Worm (Caenorhabditis elegans) whole organism, young adult: ENCODE data around the gene W04G3.13.

Experiments used
- B0261.1 ChIP-seq: sonication (generic microtip); optimal IDR thresholded peaks from 2 replicates; lab custom pipeline; 2016; ENCODE audit warnings: mild to moderate bottlenecking, missing genetic modification characterization, moderate library complexity, missing compliant biosample characterization
- B0336.3 ChIP-seq: fragments of 200-800 bp; sonication (Bioruptor generic); IDR thresholded peaks from 2 replicates; pipeline ENCODE4 v1.3.6; 2022; ENCODE audit warnings: missing genetic modification characterization, missing compliant biosample characterization
- C06A6.2 ChIP-seq: fragments of 200-800 bp; sonication (Bioruptor generic); conservative IDR thresholded peaks from 2 replicates; pipeline ENCODE4 v1.3.6; 2022; ENCODE audit warnings: missing genetic modification characterization, missing compliant biosample characterization
- C17E4.6 ChIP-seq: fragments of 200-800 bp; sonication (Bioruptor generic); IDR thresholded peaks from 2 replicates; pipeline ENCODE4 v1.3.6; 2022; ENCODE audit warnings: missing genetic modification reagents, missing genetic modification characterization, missing compliant biosample characterization
- F10E7.11 ChIP-seq: sonication (generic microtip); optimal IDR thresholded peaks from 2 replicates; lab custom pipeline; 2017; ENCODE audit warnings: mild to moderate bottlenecking, missing genetic modification characterization, moderate library complexity, missing compliant biosample characterization
- F22D6.2 ChIP-seq: sonication (generic microtip); optimal IDR thresholded peaks from 2 replicates; lab custom pipeline; 2016; ENCODE audit warnings: mild to moderate bottlenecking, missing genetic modification characterization, missing compliant biosample characterization
- F23B12.7 ChIP-seq: sonication (generic microtip); optimal IDR thresholded peaks from 2 replicates; lab custom pipeline; 2017; ENCODE audit warnings: missing genetic modification characterization, mild to moderate bottlenecking, missing compliant biosample characterization, antibody characterized with exemption, moderate library complexity; ENCODE audit not compliant: insufficient read depth
- F37B4.10 ChIP-seq: fragments of 200-800 bp; sonication (Bioruptor generic); IDR thresholded peaks from 2 replicates; pipeline ENCODE4 v1.3.6; 2022; ENCODE audit warnings: missing genetic modification characterization, missing compliant biosample characterization
- F55B11.4 ChIP-seq: sonication (generic microtip); optimal IDR thresholded peaks from 2 replicates; lab custom pipeline; 2016; ENCODE audit warnings: missing compliant biosample characterization, missing genetic modification characterization, borderline replicate concordance; ENCODE audit not compliant: insufficient read depth
- F57A8.1 ChIP-seq: fragments of 200-800 bp; sonication (Bioruptor generic); optimal IDR thresholded peaks from 2 replicates; lab custom pipeline; 2018; ENCODE audit warnings: mild to moderate bottlenecking, missing genetic modification characterization, moderate library complexity, missing compliant biosample characterization
- T07F8.4 ChIP-seq: sonication (generic microtip); optimal IDR thresholded peaks from 2 replicates; lab custom pipeline; 2016; ENCODE audit warnings: mild to moderate bottlenecking, missing genetic modification characterization, moderate library complexity, missing compliant biosample characterization
- Y53G8AR.9 ChIP-seq: fragments of 200-800 bp; sonication (Bioruptor generic); conservative IDR thresholded peaks from 2 replicates; pipeline ENCODE4 v1.3.6; 2022; ENCODE audit warnings: missing genetic modification reagents, missing genetic modification characterization, missing compliant biosample characterization
- Y67H2A.10 ChIP-seq: fragments of 200-800 bp; sonication (Bioruptor generic); conservative IDR thresholded peaks from 2 replicates; pipeline ENCODE4 v1.3.6; 2022; ENCODE audit warnings: missing genetic modification reagents, missing genetic modification characterization, missing compliant biosample characterization
- ZK185.1 ChIP-seq: sonication (generic microtip); optimal IDR thresholded peaks from 2 replicates; lab custom pipeline; 2016; ENCODE audit warnings: mild to moderate bottlenecking, missing genetic modification characterization, missing compliant biosample characterization; ENCODE audit not compliant: poor library complexity, severe bottlenecking
- akir-1 ChIP-seq: fragments of 200-800 bp; sonication (Bioruptor generic); optimal IDR thresholded peaks from 2 replicates; lab custom pipeline; 2018; ENCODE audit warnings: mild to moderate bottlenecking, missing genetic modification characterization, moderate library complexity, missing compliant biosample characterization
- athp-1 ChIP-seq: sonication (generic microtip); optimal IDR thresholded peaks from 2 replicates; lab custom pipeline; 2017; ENCODE audit warnings: mild to moderate bottlenecking, missing genetic modification characterization, missing compliant biosample characterization
- attf-5 ChIP-seq: fragments of 200-800 bp; sonication (Bioruptor generic); optimal IDR thresholded peaks from 2 replicates; lab custom pipeline; 2018; ENCODE audit warnings: mild to moderate bottlenecking, missing genetic modification characterization, missing compliant biosample characterization
- attf-6 ChIP-seq: fragments of 200-800 bp; sonication (Bioruptor generic); IDR thresholded peaks from 2 replicates; pipeline ENCODE4 v1.3.6; 2022; ENCODE audit warnings: missing genetic modification reagents, missing genetic modification characterization, missing compliant biosample characterization
- cebp-1 ChIP-seq, 2 experiments: fragments of 200-800 bp in 1 of 2; sonication (Bioruptor generic) in 1 of 2; sonication (generic microtip) in 1 of 2; IDR thresholded peaks in 1 of 2; optimal IDR thresholded peaks in 1 of 2; 2 replicates each; pipeline versions ENCODE4 v1.3.6 to Lab custom; 2017 to 2022; ENCODE audit warnings: missing compliant biosample characterization in 2 of 2, missing genetic modification characterization in 2 of 2, mild to moderate bottlenecking in 1 of 2, missing genetic modification reagents in 1 of 2, moderate library complexity in 1 of 2
- ceh-100 ChIP-seq: fragments of 200-800 bp; sonication (Bioruptor generic); IDR thresholded peaks from 2 replicates; pipeline ENCODE4 v1.3.6; 2022; ENCODE audit warnings: missing genetic modification reagents, missing genetic modification characterization, missing compliant biosample characterization
- ceh-79 ChIP-seq: sonication (generic microtip); optimal IDR thresholded peaks from 2 replicates; lab custom pipeline; 2017; ENCODE audit warnings: mild to moderate bottlenecking, missing genetic modification characterization, missing compliant biosample characterization
- ceh-91 ChIP-seq: fragments of 200-800 bp; sonication (Bioruptor generic); IDR thresholded peaks from 2 replicates; pipeline ENCODE4 v1.3.6; 2022; ENCODE audit warnings: missing genetic modification reagents, missing genetic modification characterization, missing compliant biosample characterization
- chd-7 ChIP-seq: sonication (generic microtip); optimal IDR thresholded peaks from 2 replicates; lab custom pipeline; 2016; ENCODE audit warnings: mild to moderate bottlenecking, missing genetic modification characterization, moderate library complexity, missing compliant biosample characterization
- die-1 ChIP-seq: sonication (generic microtip); optimal IDR thresholded peaks from 2 replicates; lab custom pipeline; 2016; ENCODE audit warnings: missing genotype, mild to moderate bottlenecking, missing genetic modification characterization, missing compliant biosample characterization
- efl-1 ChIP-seq: fragments of 150-350 bp; optimal IDR thresholded peaks from 2 replicates; lab custom pipeline; 2014; ENCODE audit warnings: missing biosample characterization, missing genetic modification reagents, missing genetic modification characterization
- egrh-3 ChIP-seq: fragments of 200-800 bp; sonication (Bioruptor generic); IDR thresholded peaks from 2 replicates; pipeline ENCODE4 v1.3.6; 2022; ENCODE audit warnings: missing genetic modification reagents, missing genetic modification characterization, missing compliant biosample characterization
- hlh-12 ChIP-seq: sonication (generic microtip); optimal IDR thresholded peaks from 2 replicates; lab custom pipeline; 2016; ENCODE audit warnings: missing genetic modification characterization, missing compliant biosample characterization
- hlh-26 ChIP-seq: fragments of 200-800 bp; sonication (Bioruptor generic); conservative IDR thresholded peaks from 2 replicates; pipeline ENCODE4 v1.3.6; 2022; ENCODE audit warnings: missing genetic modification reagents, missing genetic modification characterization, missing compliant biosample characterization
- lin-35 ChIP-seq, 3 experiments: fragments of 150-350 bp in 2 of 3; sonication (generic microtip) in 1 of 3; optimal IDR thresholded peaks; 2 replicates each; lab custom pipeline; 2014 to 2018; ENCODE audit warnings: missing biosample characterization in 3 of 3, missing genetic modification characterization in 3 of 3, missing genetic modification reagents in 3 of 3
- lin-54 ChIP-seq: fragments of 200-800 bp; sonication (Bioruptor generic); optimal IDR thresholded peaks from 2 replicates; lab custom pipeline; 2018; ENCODE audit warnings: mild to moderate bottlenecking, missing genetic modification characterization, missing compliant biosample characterization
- lsl-1 ChIP-seq: fragments of 200-800 bp; sonication (Bioruptor generic); optimal IDR thresholded peaks from 2 replicates; lab custom pipeline; 2018; ENCODE audit warnings: mild to moderate bottlenecking, missing genetic modification characterization, moderate library complexity, missing compliant biosample characterization
- lsy-27 ChIP-seq: sonication (generic microtip); optimal IDR thresholded peaks from 2 replicates; lab custom pipeline; 2017; ENCODE audit warnings: missing genetic modification characterization, mild to moderate bottlenecking, missing compliant biosample characterization, antibody characterized with exemption, missing genotype, borderline replicate concordance; ENCODE audit not compliant: insufficient read depth
- madf-10 ChIP-seq: sonication (generic microtip); optimal IDR thresholded peaks from 2 replicates; lab custom pipeline; 2016; ENCODE audit warnings: mild to moderate bottlenecking, missing genetic modification characterization, missing compliant biosample characterization
- madf-8 ChIP-seq: fragments of 200-800 bp; sonication (Bioruptor generic); conservative IDR thresholded peaks from 2 replicates; pipeline ENCODE4 v1.3.6; 2022; ENCODE audit warnings: missing genetic modification reagents, missing genetic modification characterization, missing compliant biosample characterization
- nhr-179 ChIP-seq: sonication (generic microtip); optimal IDR thresholded peaks from 2 replicates; lab custom pipeline; 2016; ENCODE audit warnings: mild to moderate bottlenecking, missing genetic modification characterization, missing compliant biosample characterization
- rcor-1 ChIP-seq: fragments of 200-800 bp; sonication (Bioruptor generic); IDR thresholded peaks from 2 replicates; pipeline ENCODE4 v1.3.6; 2022; ENCODE audit warnings: missing genetic modification reagents, missing genetic modification characterization, missing compliant biosample characterization
- repo-1 ChIP-seq: sonication (generic microtip); optimal IDR thresholded peaks from 2 replicates; lab custom pipeline; 2017; ENCODE audit warnings: mild to moderate bottlenecking, missing genetic modification characterization, missing compliant biosample characterization
- snpc-4 ChIP-seq, 5 experiments: fragments of 150-350 bp in 1 of 5; sonication (generic microtip) in 4 of 5; optimal IDR thresholded peaks; 2 replicates each; lab custom pipeline; 2014 to 2018; ENCODE audit warnings: missing genetic modification characterization in 5 of 5, missing biosample characterization in 3 of 5, antibody characterized with exemption in 2 of 5, mild to moderate bottlenecking in 2 of 5, missing compliant biosample characterization in 2 of 5, missing genotype in 2 of 5, moderate library complexity in 2 of 5, missing genetic modification reagents in 1 of 5
- tbp1 ChIP-seq: fragments of 200-800 bp; sonication (Bioruptor generic); optimal IDR thresholded peaks from 2 replicates; lab custom pipeline; 2018; ENCODE audit warnings: mild to moderate bottlenecking, missing genetic modification characterization, missing compliant biosample characterization
- tbx-9 ChIP-seq: sonication (generic microtip); optimal IDR thresholded peaks from 2 replicates; lab custom pipeline; 2016; ENCODE audit warnings: borderline replicate concordance, missing genetic modification characterization, inconsistent platforms, missing compliant biosample characterization
- unc-130 ChIP-seq: sonication (generic microtip); optimal IDR thresholded peaks from 2 replicates; lab custom pipeline; 2016; ENCODE audit warnings: missing genetic modification reagents, missing genetic modification characterization, missing compliant biosample characterization
- zfh-2 ChIP-seq: fragments of 200-800 bp; sonication (Bioruptor generic); conservative IDR thresholded peaks from 2 replicates; pipeline ENCODE4 v1.3.6; 2022; ENCODE audit warnings: missing genetic modification reagents, missing genetic modification characterization, missing compliant biosample characterization
- zim-3 ChIP-seq: sonication (generic microtip); optimal IDR thresholded peaks from 2 replicates; lab custom pipeline; 2017; ENCODE audit warnings: mild to moderate bottlenecking, missing genetic modification characterization, moderate library complexity, missing compliant biosample characterization
- ztf-22 ChIP-seq: fragments of 200-800 bp; sonication (Bioruptor generic); optimal IDR thresholded peaks from 2 replicates; lab custom pipeline; 2018; ENCODE audit warnings: mild to moderate bottlenecking, missing genetic modification characterization, moderate library complexity, missing compliant biosample characterization
- ztf-28 ChIP-seq: fragments of 200-800 bp; sonication (Bioruptor generic); IDR thresholded peaks from 2 replicates; pipeline ENCODE4 v1.3.6; 2022; ENCODE audit warnings: missing genetic modification reagents, missing genetic modification characterization, missing compliant biosample characterization

Gene W04G3.13

ce11 chrX:11031047-11031695 is 48.4 kb downstream of the W04G3.13 start (continued):
- TF ChIP-seq zfh-2 (GFP tag; lab: Robert Waterston, UW): peak; percentile 99
- TF ChIP-seq lsl-1 (GFP tag; lab: Kevin White, UChicago): no peak
- TF ChIP-seq snpc-4 (GFP tag; optimal IDR thresholded peaks at IDR 0.05; lab: Kevin White, UChicago): peak; percentile 50
- TF ChIP-seq snpc-4 (tag; optimal IDR thresholded peaks at IDR 0.05; lab: Kevin White, UChicago): peak in 1 of 4 experiments; percentile 46
- TF ChIP-seq madf-10 (tag; lab: Kevin White, UChicago): peak; percentile 62
- TF ChIP-seq F22D6.2 (tag; lab: Kevin White, UChicago): peak; percentile 2
- no peak for TF ChIP-seq efl-1 (GFP tag; lab: Kevin White, UChicago)
- no peak for TF ChIP-seq ztf-22
- no peak for TF ChIP-seq attf-6 (GFP tag; lab: Robert Waterston, UW)
- no peak for TF ChIP-seq zim-3 (tag; lab: Kevin White, UChicago)
- peak; percentile 43 for TF ChIP-seq chd-7 (tag; lab: Kevin White, UChicago)
- peak; percentile 37 for TF ChIP-seq F10E7.11
- peak; percentile 48; the same call in 1 of the 2 replicates for TF ChIP-seq cebp-1 (GFP tag; IDR thresholded peaks at IDR 0.05; lab: Robert Waterston, UW)
- TF ChIP-seq cebp-1 (tag; optimal IDR thresholded peaks at IDR 0.05; lab: Kevin White, UChicago): peak; percentile 81
- TF ChIP-seq lin-35 (GFP tag; optimal IDR thresholded peaks at IDR 0.05; lab: Kevin White, UChicago): peak in 1 of 3 experiments; percentile 64
- TF ChIP-seq B0261.1 (tag; lab: Kevin White, UChicago): no peak
- TF ChIP-seq F57A8.1: peak; percentile 9
- TF ChIP-seq lin-54: peak; percentile 2
- peak; percentile 21 for TF ChIP-seq die-1 (tag; lab: Kevin White, UChicago)
- peak; percentile 86 for TF ChIP-seq egrh-3 (GFP tag; lab: Robert Waterston, UW)
- TF ChIP-seq unc-130 (GFP tag; lab: Kevin White, UChicago): no peak
- TF ChIP-seq F23B12.7: no peak
- peak; percentile 34 for TF ChIP-seq tbp1
- no peak for TF ChIP-seq tbx-9 (tag; lab: Kevin White, UChicago)
- no peak for TF ChIP-seq F55B11.4 (tag; lab: Kevin White, UChicago)
- no peak for TF ChIP-seq lsy-27 (tag; lab: Kevin White, UChicago)
- TF ChIP-seq ceh-100 (GFP tag; lab: Robert Waterston, UW): 0 out of 2 replicates have a peak, but pooled peaks have one; percentile 19
- TF ChIP-seq Y67H2A.10 (GFP tag; lab: Robert Waterston, UW): no peak
- no peak; the same call in 1 of the 2 replicates for TF ChIP-seq B0336.3
- peak; percentile 68 for TF ChIP-seq repo-1 (tag; lab: Kevin White, UChicago)
- no peak for TF ChIP-seq ztf-28 (GFP tag; lab: Robert Waterston, UW)
- no peak for TF ChIP-seq Y53G8AR.9 (GFP tag; lab: Robert Waterston, UW)
- TF ChIP-seq nhr-179 (tag; lab: Kevin White, UChicago): no peak
- no peak for TF ChIP-seq ceh-91 (GFP tag; lab: Robert Waterston, UW)
- TF ChIP-seq athp-1: peak; percentile 38
- peak; percentile 72 for TF ChIP-seq ZK185.1 (tag; lab: Kevin White, UChicago)
- TF ChIP-seq hlh-26 (GFP tag; lab: Robert Waterston, UW): no peak
- no peak for TF ChIP-seq hlh-12
- TF ChIP-seq akir-1 (GFP tag; lab: Kevin White, UChicago): peak; percentile 57
- no peak for TF ChIP-seq ceh-79 (tag; lab: Kevin White, UChicago)
- peak; percentile 51; the same call in 1 of the 2 replicates for TF ChIP-seq C06A6.2
- TF ChIP-seq attf-5: peak; percentile 81
- TF ChIP-seq C17E4.6 (GFP tag; lab: Robert Waterston, UW): no peak
- TF ChIP-seq F37B4.10 (GFP tag; lab: Robert Waterston, UW): 0 out of 2 replicates have a peak, but pooled peaks have one; percentile 22
- TF ChIP-seq rcor-1 (GFP tag; lab: Robert Waterston, UW): peak; percentile 14; the same call in 1 of the 2 replicates
- TF ChIP-seq T07F8.4 (tag; lab: Kevin White, UChicago): peak; percentile 54
- no peak for TF ChIP-seq madf-8 (GFP tag; lab: Robert Waterston, UW)
